Fruit fly (Drosophila melanogaster): Measurements from ENCODE around the gene Mst57Db.

- no peak for TF ChIP-seq CG8478 (optimal IDR thresholded peaks at IDR 0.05)
- TF ChIP-seq EcR (GFP tag; optimal IDR thresholded peaks at IDR 0.05), result no peak
- TF ChIP-seq usp (GFP tag; optimal IDR thresholded peaks at IDR 0.05), result no peak
- TF ChIP-seq pan (optimal IDR thresholded peaks at IDR 0.05), result no peak
- no peak for TF ChIP-seq psq (optimal IDR thresholded peaks at IDR 0.05)
- no peak for TF ChIP-seq Dll (optimal IDR thresholded peaks at IDR 0.05)
These were observed 38.9 kb downstream of the Mst57Db start for dm6 chr3R:25791807-25792206.
